Fruit fly (Drosophila melanogaster): Measurements from ENCODE around the gene CG10877.
A peak's percentile ranks its signal among the peaks of the same experiment; 100 is the strongest.

The CG10877 gene

DNA sequence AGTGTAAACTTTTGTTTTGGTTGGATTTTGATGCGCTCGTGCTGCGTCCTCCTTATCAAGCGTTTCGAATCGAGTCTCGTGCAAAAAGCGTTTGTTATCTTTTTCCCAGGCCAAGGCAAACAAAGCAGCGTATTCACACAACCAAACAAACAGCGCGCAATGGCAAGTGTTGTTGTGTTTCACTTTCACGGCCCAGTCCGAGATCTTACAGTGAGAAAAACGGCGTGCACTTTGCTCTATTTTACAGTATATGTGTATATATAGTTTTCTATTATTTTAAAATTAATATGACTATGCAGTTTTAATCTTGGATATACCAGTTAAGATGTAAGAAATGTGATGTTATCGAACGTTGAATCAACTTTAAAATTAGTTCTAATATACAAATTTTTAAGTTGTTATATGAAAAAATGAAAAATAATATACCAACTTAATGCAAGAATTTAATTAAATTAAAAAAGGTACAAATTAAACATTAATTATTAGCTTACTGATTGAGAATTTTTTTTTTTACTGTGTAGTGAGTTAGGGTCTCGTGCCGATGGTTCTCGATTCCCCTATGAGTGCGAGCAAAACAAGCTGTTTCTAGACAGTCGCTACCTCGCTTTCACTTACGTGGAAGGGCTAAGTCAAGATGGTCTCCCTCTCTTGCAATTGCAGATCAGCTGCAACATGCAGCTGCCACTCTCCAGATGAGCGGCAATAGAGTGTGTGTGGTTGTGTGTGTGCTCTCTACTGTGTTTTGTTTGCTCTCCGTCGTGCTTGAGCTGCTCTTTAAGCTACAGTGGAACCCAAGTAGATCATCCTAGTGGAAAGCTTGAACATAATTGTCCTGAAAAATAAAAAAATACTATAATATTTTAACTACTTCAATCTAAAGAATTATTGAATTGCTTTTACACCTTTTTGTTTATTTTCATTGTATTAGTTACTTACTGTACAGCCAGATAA, 30.6 kb upstream of the CG10877 start (continued):
- peak; percentile 85 for TF ChIP-seq CG18599 (GFP tag; optimal IDR thresholded peaks at IDR 0.05)
- peak; percentile 89 for TF ChIP-seq CG10147 (GFP tag; optimal IDR thresholded peaks at IDR 0.05)
- TF ChIP-seq schlank (tag; optimal IDR thresholded peaks at IDR 0.05) = peak; percentile 20
- peak; percentile 80 for TF ChIP-seq CG6683 (GFP tag; optimal IDR thresholded peaks at IDR 0.05)
- peak; percentile 92 for TF ChIP-seq croc (GFP tag; conservative IDR thresholded peaks at IDR 0.05)
- TF ChIP-seq CG10565 (GFP tag; optimal IDR thresholded peaks at IDR 0.05) = peak; percentile 10
- no peak for TF ChIP-seq ash1 (GFP tag; optimal IDR thresholded peaks at IDR 0.05)
- TF ChIP-seq Fer3 (tag; optimal IDR thresholded peaks at IDR 0.05) = peak; percentile 81
- TF ChIP-seq CG11504 (tag; optimal IDR thresholded peaks at IDR 0.05) = peak; percentile 95
- TF ChIP-seq nau (GFP tag; optimal IDR thresholded peaks at IDR 0.05) = peak; percentile 51
- peak; percentile 93 for TF ChIP-seq CG15601 (tag; optimal IDR thresholded peaks at IDR 0.05)
- no peak for TF ChIP-seq CG7963 (GFP tag; IDR thresholded peaks at IDR 0.05; ENCODE audit: partially characterized antibody)
- no peak for TF ChIP-seq B-H2 (GFP tag; optimal IDR thresholded peaks at IDR 0.05)
- no peak for TF ChIP-seq zfh2 (GFP tag; optimal IDR thresholded peaks at IDR 0.05)
- TF ChIP-seq gfzf (GFP tag; optimal IDR thresholded peaks at IDR 0.05) = no peak
- TF ChIP-seq phol (tag; optimal IDR thresholded peaks at IDR 0.05) = peak; percentile 97
- TF ChIP-seq slp2 (GFP tag; optimal IDR thresholded peaks at IDR 0.05) = no peak
- peak; percentile 41 for TF ChIP-seq CG6854 (GFP tag; optimal IDR thresholded peaks at IDR 0.05)
- TF ChIP-seq CG17361 (GFP tag; IDR thresholded peaks at IDR 0.05) = peak; percentile 98
- peak; percentile 68 for TF ChIP-seq stc (GFP tag; IDR thresholded peaks at IDR 0.05)
- TF ChIP-seq sens-2 (GFP tag; IDR thresholded peaks at IDR 0.05) = 0 out of 2 replicates have a peak, but pooled peaks have one; percentile 5
- TF ChIP-seq CG9609 (GFP tag; optimal IDR thresholded peaks at IDR 0.05) = no peak
- peak; percentile 88 for TF ChIP-seq CG7271 (tag; optimal IDR thresholded peaks at IDR 0.05)
- peak; percentile 75 for TF ChIP-seq caup (GFP tag; optimal IDR thresholded peaks at IDR 0.05; ENCODE audit: severe bottlenecking)
- TF ChIP-seq CG30431 (GFP tag; optimal IDR thresholded peaks at IDR 0.05) = peak; percentile 68
- TF ChIP-seq CG12659 (GFP tag; optimal IDR thresholded peaks at IDR 0.05) = peak; percentile 81
- peak; percentile 93 for TF ChIP-seq grau (tag; optimal IDR thresholded peaks at IDR 0.05)
- peak; percentile 87 for TF ChIP-seq run (tag; optimal IDR thresholded peaks at IDR 0.05)
- no peak for TF ChIP-seq CG7928 (GFP tag; optimal IDR thresholded peaks at IDR 0.05)
- no peak for TF ChIP-seq Poxn (GFP tag; IDR thresholded peaks at IDR 0.05)
- TF ChIP-seq bcd (GFP tag; optimal IDR thresholded peaks at IDR 0.05) = peak; percentile 88
- TF ChIP-seq CG11695 (GFP tag; IDR thresholded peaks at IDR 0.05) = peak; percentile 93
- TF ChIP-seq CG17829 (tag; optimal IDR thresholded peaks at IDR 0.05) = peak; percentile 97
- TF ChIP-seq CG5245 (GFP tag; optimal IDR thresholded peaks at IDR 0.05) = peak; percentile 72
- TF ChIP-seq CG43689 (GFP tag; IDR thresholded peaks at IDR 0.05) = peak; percentile 55; the same call in 1 of the 2 replicates
- TF ChIP-seq Doc3 (GFP tag; IDR thresholded peaks at IDR 0.05; ENCODE audit: partially characterized antibody) = no peak
- TF ChIP-seq Asciz (GFP tag; optimal IDR thresholded peaks at IDR 0.05) = peak; percentile 88
- TF ChIP-seq chinmo (GFP tag; IDR thresholded peaks at IDR 0.05; ENCODE audit: partially characterized antibody) = no peak
- TF ChIP-seq CG32532 (GFP tag; IDR thresholded peaks at IDR 0.05) = peak; percentile 77
- TF ChIP-seq NK7.1 (GFP tag; optimal IDR thresholded peaks at IDR 0.05) = no peak
- no peak for TF ChIP-seq ems (GFP tag; optimal IDR thresholded peaks at IDR 0.05)
- TF ChIP-seq rib (GFP tag; IDR thresholded peaks at IDR 0.05) = peak; percentile 38; the same call in 1 of the 2 replicates
- peak; percentile 85 for TF ChIP-seq CG9437 (GFP tag; optimal IDR thresholded peaks at IDR 0.05)
- peak; percentile 96 for TF ChIP-seq gcm (GFP tag; optimal IDR thresholded peaks at IDR 0.05)
- TF ChIP-seq CG8944 (GFP tag; optimal IDR thresholded peaks at IDR 0.05) = peak; percentile 21
- TF ChIP-seq NC2α (GFP tag; optimal IDR thresholded peaks at IDR 0.05) = no peak
- peak; percentile 63 for TF ChIP-seq CG7372 (GFP tag; IDR thresholded peaks at IDR 0.05)
